Fruit fly (Drosophila melanogaster) whole organism, embryonic: Measurements from ENCODE around the gene Cnb.
A peak's percentile ranks its signal among the peaks of the same experiment; 100 is the strongest.

Experiments
- Aef1 ChIP-seq: fragments of 200-800 bp; sonication (Bioruptor generic); IDR thresholded peaks from 3 replicates; pipeline ENCODE4 v1.3.6; 2022; ENCODE audit warnings: missing biosample characterization, missing genetic modification characterization
- Atf6 ChIP-seq: fragments of 200-800 bp; sonication (Bioruptor generic); IDR thresholded peaks from 2 replicates; pipeline ENCODE4 v1.3.6; 2022; ENCODE audit warnings: missing biosample characterization, missing genetic modification characterization
- Blimp-1 ChIP-seq: fragments of 200-800 bp; sonication (Bioruptor generic); optimal IDR thresholded peaks from 3 replicates; lab custom pipeline; 2018; ENCODE audit warnings: missing biosample characterization, missing genetic modification characterization, mild to moderate bottlenecking, moderate library complexity, missing genetic modification reagents
- BtbVII ChIP-seq: fragments of 200-800 bp; sonication (Bioruptor generic); optimal IDR thresholded peaks from 3 replicates; lab custom pipeline; 2017; ENCODE audit warnings: missing biosample characterization, mild to moderate bottlenecking, missing genetic modification characterization
- CG10431 ChIP-seq: fragments of 200-800 bp; sonication (Bioruptor generic); optimal IDR thresholded peaks from 3 replicates; lab custom pipeline; 2018; ENCODE audit warnings: missing biosample characterization, mild to moderate bottlenecking, missing genetic modification characterization
- CG15011 ChIP-seq: fragments of 200-800 bp; sonication (Bioruptor generic); optimal IDR thresholded peaks from 3 replicates; lab custom pipeline; 2018; ENCODE audit warnings: missing biosample characterization, mild to moderate bottlenecking, missing genetic modification characterization
- CG18599 ChIP-seq: fragments of 200-800 bp; sonication (Bioruptor generic); optimal IDR thresholded peaks from 3 replicates; lab custom pipeline; 2017; ENCODE audit warnings: missing biosample characterization, missing genetic modification characterization, mild to moderate bottlenecking, moderate library complexity, missing genetic modification reagents
- CG31365 ChIP-seq: fragments of 200-800 bp; sonication (Bioruptor generic); optimal IDR thresholded peaks from 2 replicates; lab custom pipeline; 2018; ENCODE audit warnings: missing biosample characterization, mild to moderate bottlenecking, missing genetic modification characterization
- CG3163 ChIP-seq: fragments of 200-800 bp; sonication (Bioruptor generic); optimal IDR thresholded peaks from 3 replicates; lab custom pipeline; 2016; ENCODE audit warnings: missing biosample characterization, missing genetic modification characterization
- CG6765 ChIP-seq: fragments of 200-800 bp; sonication (Bioruptor generic); optimal IDR thresholded peaks from 3 replicates; lab custom pipeline; 2017; ENCODE audit warnings: missing biosample characterization, mild to moderate bottlenecking, missing genetic modification characterization
- CG6813 ChIP-seq: fragments of 200-800 bp; sonication (Bioruptor generic); optimal IDR thresholded peaks from 2 replicates; lab custom pipeline; 2017; ENCODE audit warnings: missing biosample characterization, missing genetic modification characterization, mild to moderate bottlenecking, moderate library complexity, missing genetic modification reagents
- CG7556 ChIP-seq: fragments of 200-800 bp; sonication (Bioruptor generic); optimal IDR thresholded peaks from 2 replicates; lab custom pipeline; 2017; ENCODE audit warnings: missing biosample characterization, mild to moderate bottlenecking, missing genetic modification characterization
- CG9727 ChIP-seq: fragments of 200-800 bp; sonication (Bioruptor generic); optimal IDR thresholded peaks from 3 replicates; lab custom pipeline; 2017; ENCODE audit warnings: missing biosample characterization, mild to moderate bottlenecking, missing genetic modification characterization
- D19A ChIP-seq: fragments of 200-800 bp; optimal IDR thresholded peaks from 3 replicates; lab custom pipeline; 2019; ENCODE audit warnings: missing biosample characterization, mild to moderate bottlenecking, missing genetic modification characterization, moderate library complexity
- Dfd ChIP-seq, 2 experiments: fragments of >200 bp; optimal IDR thresholded peaks; 2 replicates each; lab custom pipeline; 2017; ENCODE audit warnings: missing biosample characterization in 2 of 2, missing genetic modification characterization in 2 of 2
- Drgx ChIP-seq: fragments of 200-800 bp; sonication (Bioruptor generic); IDR thresholded peaks from 2 replicates; pipeline ENCODE4 v1.3.6; 2022; ENCODE audit warnings: missing biosample characterization, missing genetic modification characterization
- Ets97D ChIP-seq: fragments of 200-800 bp; sonication (Bioruptor generic); optimal IDR thresholded peaks from 3 replicates; lab custom pipeline; 2016; ENCODE audit warnings: missing biosample characterization, missing genetic modification characterization
- Fer2 ChIP-seq: fragments of 200-800 bp; sonication (Bioruptor generic); optimal IDR thresholded peaks from 2 replicates; lab custom pipeline; 2018; ENCODE audit warnings: missing biosample characterization, mild to moderate bottlenecking, missing genetic modification characterization, moderate library complexity
- Gug ChIP-seq: fragments of 200-800 bp; sonication (Bioruptor generic); IDR thresholded peaks from 4 replicates; pipeline ENCODE4 v1.3.6; 2022; ENCODE audit warnings: missing biosample characterization, missing genetic modification characterization
- H15 ChIP-seq: fragments of 200-800 bp; sonication (Bioruptor generic); IDR thresholded peaks from 3 replicates; pipeline ENCODE4 v1.3.6; 2022; ENCODE audit warnings: missing biosample characterization, missing genetic modification characterization
- HLH4C ChIP-seq: fragments of 200-800 bp; sonication (Bioruptor generic); IDR thresholded peaks from 3 replicates; pipeline ENCODE4 v1.3.6; 2022; ENCODE audit warnings: missing biosample characterization, missing genetic modification characterization; ENCODE audit not compliant: partially characterized antibody
- Hmr ChIP-seq: fragments of 200-800 bp; sonication (Bioruptor generic); optimal IDR thresholded peaks from 3 replicates; lab custom pipeline; 2017; ENCODE audit warnings: mild to moderate bottlenecking, missing biosample characterization, missing genetic modification reagents, missing genetic modification characterization
- Hr78 ChIP-seq, 2 experiments: fragments of 200-800 bp in 1 of 2; fragments of >200 bp in 1 of 2; sonication (Bioruptor generic) in 1 of 2; optimal IDR thresholded peaks; 2 replicates each; lab custom pipeline; 2017 to 2019; ENCODE audit warnings: missing biosample characterization in 2 of 2, missing genetic modification characterization in 2 of 2, mild to moderate bottlenecking in 1 of 2, moderate library complexity in 1 of 2
- Mad ChIP-seq: fragments of 200-800 bp; sonication (Bioruptor generic); optimal IDR thresholded peaks from 2 replicates; lab custom pipeline; 2016; ENCODE audit warnings: missing biosample characterization, missing genetic modification characterization
- Oaz ChIP-seq: fragments of 200-800 bp; sonication (Bioruptor generic); IDR thresholded peaks from 2 replicates; pipeline ENCODE4 v1.3.6; 2022; ENCODE audit warnings: missing biosample characterization, missing genetic modification characterization
- PHDP ChIP-seq: fragments of 200-800 bp; sonication (Bioruptor generic); optimal IDR thresholded peaks from 3 replicates; lab custom pipeline; 2018; ENCODE audit warnings: missing biosample characterization, mild to moderate bottlenecking, missing genetic modification characterization, moderate library complexity
- Pdp1 ChIP-seq, 2 experiments: fragments of 200-800 bp; sonication (Bioruptor generic); optimal IDR thresholded peaks; 3 replicates each; lab custom pipeline; 2016; ENCODE audit warnings: missing biosample characterization in 2 of 2, missing genetic modification characterization in 2 of 2, mild to moderate bottlenecking in 1 of 2, moderate library complexity in 1 of 2
- Tbp ChIP-seq: fragments of >200 bp; optimal IDR thresholded peaks from 2 replicates; lab custom pipeline; 2018; ENCODE audit warnings: missing biosample characterization, missing genetic modification characterization
- ase ChIP-seq: fragments of 200-800 bp; sonication (Bioruptor generic); IDR thresholded peaks from 3 replicates; pipeline ENCODE4 v1.3.6; 2022; ENCODE audit warnings: missing biosample characterization, missing genetic modification characterization
- bab2 ChIP-seq: fragments of 200-800 bp; sonication (Bioruptor generic); optimal IDR thresholded peaks from 2 replicates; lab custom pipeline; 2016; ENCODE audit warnings: missing biosample characterization, missing genetic modification characterization
- cato ChIP-seq: fragments of 200-800 bp; sonication (Bioruptor generic); optimal IDR thresholded peaks from 2 replicates; lab custom pipeline; 2016; ENCODE audit warnings: missing biosample characterization, missing genetic modification characterization, borderline replicate concordance
- chif ChIP-seq, 2 experiments: fragments of 200-800 bp; sonication (Bioruptor generic); optimal IDR thresholded peaks; 3 replicates each; lab custom pipeline; 2016; ENCODE audit warnings: missing biosample characterization in 2 of 2, missing genetic modification characterization in 2 of 2
- crc ChIP-seq: fragments of 200-800 bp; sonication (Bioruptor generic); optimal IDR thresholded peaks from 2 replicates; lab custom pipeline; 2016; ENCODE audit warnings: missing biosample characterization, missing genetic modification characterization
- dm ChIP-seq: fragments of 200-800 bp; sonication (Bioruptor generic); optimal IDR thresholded peaks from 3 replicates; lab custom pipeline; 2016; ENCODE audit warnings: missing biosample characterization, missing genetic modification characterization
- dysf ChIP-seq: fragments of 200-800 bp; sonication (Bioruptor generic); IDR thresholded peaks from 3 replicates; pipeline ENCODE4 v1.3.6; 2022; ENCODE audit warnings: missing biosample characterization, missing genetic modification characterization
- gce ChIP-seq: fragments of 200-800 bp; sonication (Bioruptor generic); IDR thresholded peaks from 3 replicates; pipeline ENCODE4 v1.3.6; 2022; ENCODE audit warnings: missing biosample characterization, missing genetic modification characterization
- hbn ChIP-seq: fragments of 200-800 bp; sonication (Bioruptor generic); IDR thresholded peaks from 2 replicates; pipeline ENCODE4 v1.3.6; 2022; ENCODE audit warnings: missing biosample characterization, missing genetic modification characterization; ENCODE audit not compliant: partially characterized antibody
- jigr1 ChIP-seq: fragments of 200-800 bp; sonication (Bioruptor generic); IDR thresholded peaks from 3 replicates; pipeline ENCODE4 v1.3.6; 2022; ENCODE audit warnings: missing biosample characterization, missing genetic modification characterization
- ken ChIP-seq: fragments of 200-800 bp; sonication (Bioruptor generic); IDR thresholded peaks from 3 replicates; pipeline ENCODE4 v1.3.6; 2022; ENCODE audit warnings: missing biosample characterization, missing genetic modification characterization
- pan ChIP-seq, 4 experiments: fragments of >200 bp in 3 of 4; fragments of 200-800 bp in 1 of 4; sonication (Bioruptor generic) in 1 of 4; optimal IDR thresholded peaks in 3 of 4; IDR thresholded peaks in 1 of 4; 2 replicates each; pipeline versions ENCODE4 v1.3.6 to Lab custom; 2017 to 2022; ENCODE audit warnings: missing biosample characterization in 2 of 4, missing genetic modification characterization in 2 of 4, mixed read lengths in 1 of 4
- row ChIP-seq: fragments of 200-800 bp; sonication (Bioruptor generic); IDR thresholded peaks from 3 replicates; pipeline ENCODE4 v1.3.6; 2022; ENCODE audit warnings: missing biosample characterization, missing genetic modification characterization
- sens ChIP-seq: fragments of 200-800 bp; sonication (Bioruptor generic); peaks from one replicate; lab custom pipeline; 2016; ENCODE audit warnings: missing biosample characterization, missing genetic modification characterization
- tin ChIP-seq: fragments of 200-800 bp; sonication (Bioruptor generic); optimal IDR thresholded peaks from 3 replicates; lab custom pipeline; 2016; ENCODE audit warnings: missing biosample characterization, missing genetic modification characterization
- trem ChIP-seq: fragments of 200-800 bp; optimal IDR thresholded peaks from 3 replicates; lab custom pipeline; 2019; ENCODE audit warnings: missing biosample characterization, mild to moderate bottlenecking, missing genetic modification characterization, moderate library complexity
- wor ChIP-seq: fragments of 200-800 bp; sonication (Bioruptor generic); IDR thresholded peaks from 2 replicates; pipeline ENCODE4 v1.3.6; 2022; ENCODE audit warnings: missing biosample characterization, missing genetic modification characterization
- zen2 ChIP-seq: fragments of 200-800 bp; sonication (Bioruptor generic); IDR thresholded peaks from 3 replicates; pipeline ENCODE4 v1.3.6; 2022; ENCODE audit warnings: missing biosample characterization, missing genetic modification characterization; ENCODE audit not compliant: partially characterized antibody

Cnb gene

dm6 chr3L:1900633-1901032 is 46.7 kb upstream of the Cnb start:
- TF ChIP-seq chif (GFP tag; optimal IDR thresholded peaks at IDR 0.05; lab: Kevin White, UChicago) (no peak), CG18599 (GFP tag; lab: Kevin White, UChicago) (no peak), Drgx (peak; percentile 93)

- TF ChIP-seq CG15011 (GFP tag; lab: Kevin White, UChicago) (no peak), Ets97D (no peak), Fer2 (tag; lab: Kevin White, UChicago) (no peak), BtbVII (no peak), ase (GFP tag; lab: Robert Waterston, UW) (no peak), cato (GFP tag; lab: Kevin White, UChicago) (no peak), CG18599 (GFP tag; lab: Kevin White, UChicago) (no peak), CG9727 (no peak), HLH4C (GFP tag; lab: Robert Waterston, UW) (no peak), zen2 (GFP tag; lab: Robert Waterston, UW) (no peak), Dfd (GFP tag; optimal IDR thresholded peaks at IDR 0.05; lab: Kevin White, UChicago) (no peak), bab2 (GFP tag; lab: Kevin White, UChicago) (no peak), trem (tag; lab: Kevin White, UChicago) (no peak), Tbp (GFP tag; lab: Kevin White, UChicago) (no peak), hbn (GFP tag; lab: Robert Waterston, UW) (no peak), pan (optimal IDR thresholded peaks at IDR 0.05; lab: Kevin White, UChicago) (no peak), pan (GFP tag; optimal IDR thresholded peaks at IDR 0.05 in 1 of 2, IDR thresholded peaks at IDR 0.05 in 1 of 2) (no peak), Oaz (GFP tag; lab: Robert Waterston, UW) (no peak), Hmr (no peak), PHDP (no peak), CG6813 (GFP tag; lab: Kevin White, UChicago) (no peak)
Observed at dm6 chr3L:1904440-1904839, 42.9 kb upstream of the Cnb start.

- TF ChIP-seq Drgx (peak; percentile 17; the same call in 1 of the 2 replicates), jigr1 (GFP tag; lab: Robert Waterston, UW) (no peak)
Observed at dm6 chr3L:1905273-1905672, 42.1 kb upstream of the Cnb start.

- TF ChIP-seq tin (GFP tag; lab: Kevin White, UChicago) (no peak), Blimp-1 (GFP tag; lab: Kevin White, UChicago) (peak; percentile 23), dm (GFP tag; lab: Kevin White, UChicago) (no peak), Mad (GFP tag; lab: Kevin White, UChicago) (no peak), crc (GFP tag; lab: Kevin White, UChicago) (no peak), Drgx (0 out of 2 replicates have a peak, but pooled peaks have one; percentile 19), CG7556 (GFP tag; lab: Kevin White, UChicago) (no peak), ken (GFP tag; lab: Robert Waterston, UW) (no peak), Hr78 (GFP tag; optimal IDR thresholded peaks at IDR 0.05; lab: Kevin White, UChicago) (no peak), wor (GFP tag; lab: Robert Waterston, UW) (no peak), jigr1 (GFP tag; lab: Robert Waterston, UW) (no peak), row (GFP tag; lab: Robert Waterston, UW) (no peak), CG10431 (GFP tag; lab: Kevin White, UChicago) (no peak), Gug (GFP tag; lab: Robert Waterston, UW) (no peak), CG31365 (tag; lab: Kevin White, UChicago) (no peak), gce (GFP tag; lab: Robert Waterston, UW) (no peak), CG3163 (GFP tag; lab: Kevin White, UChicago) (no peak), sens (GFP tag; lab: Kevin White, UChicago) (peak; percentile 66), D19A (no peak), CG6765 (GFP tag; lab: Kevin White, UChicago) (no peak), Pdp1 (GFP tag; optimal IDR thresholded peaks at IDR 0.05; lab: Kevin White, UChicago) (no peak), H15 (no peak), Aef1 (GFP tag; lab: Robert Waterston, UW) (no peak), Atf6 (GFP tag; lab: Robert Waterston, UW) (no peak), dysf (GFP tag; lab: Robert Waterston, UW) (0 out of 3 replicates have a peak, but pooled peaks have one; percentile 10)
Observed at dm6 chr3L:1906208-1906607, 41.2 kb upstream of the Cnb start.
